Worm (Caenorhabditis elegans) whole organism, young adult: Measurements from ENCODE around the gene C28H8.5.

Experiments
- B0261.1 ChIP-seq: sonication (generic microtip); optimal IDR thresholded peaks from 2 replicates; lab custom pipeline; 2016; ENCODE audit warnings: mild to moderate bottlenecking, missing genetic modification characterization, moderate library complexity, missing compliant biosample characterization
- aptf-3 ChIP-seq: fragments of 200-800 bp; sonication (Bioruptor generic); IDR thresholded peaks from 2 replicates; pipeline ENCODE4 v1.3.6; 2022; ENCODE audit warnings: missing genetic modification characterization, missing compliant biosample characterization
- bed-2 ChIP-seq: fragments of 200-800 bp; sonication (Bioruptor generic); IDR thresholded peaks from 2 replicates; pipeline ENCODE4 v1.3.6; 2022; ENCODE audit warnings: missing genetic modification reagents, missing genetic modification characterization, missing compliant biosample characterization
- cebp-1 ChIP-seq, 2 experiments: fragments of 200-800 bp in 1 of 2; sonication (Bioruptor generic) in 1 of 2; sonication (generic microtip) in 1 of 2; IDR thresholded peaks in 1 of 2; optimal IDR thresholded peaks in 1 of 2; 2 replicates each; pipeline versions ENCODE4 v1.3.6 to Lab custom; 2017 to 2022; ENCODE audit warnings: missing compliant biosample characterization in 2 of 2, missing genetic modification characterization in 2 of 2, mild to moderate bottlenecking in 1 of 2, missing genetic modification reagents in 1 of 2, moderate library complexity in 1 of 2
- efl-1 ChIP-seq: fragments of 150-350 bp; optimal IDR thresholded peaks from 2 replicates; lab custom pipeline; 2014; ENCODE audit warnings: missing biosample characterization, missing genetic modification reagents, missing genetic modification characterization
- gei-17 ChIP-seq: fragments of 200-800 bp; sonication (Bioruptor generic); optimal IDR thresholded peaks from 2 replicates; lab custom pipeline; 2018; ENCODE audit warnings: mild to moderate bottlenecking, missing genetic modification characterization, missing compliant biosample characterization
- unc-62 ChIP-seq: fragments of 150-350 bp; optimal IDR thresholded peaks from 2 replicates; lab custom pipeline; 2014; ENCODE audit warnings: missing biosample characterization, missing genetic modification reagents, missing genetic modification characterization

- TF ChIP-seq gei-17 (GFP tag; lab: Kevin White, UChicago) (no peak), B0261.1 (tag; lab: Kevin White, UChicago) (no peak), unc-62 (GFP tag; lab: Kevin White, UChicago) (no peak), cebp-1 (GFP tag; IDR thresholded peaks at IDR 0.05; lab: Robert Waterston, UW) (no peak), cebp-1 (tag; optimal IDR thresholded peaks at IDR 0.05; lab: Kevin White, UChicago) (no peak), efl-1 (no peak), aptf-3 (GFP tag; lab: Robert Waterston, UW) (no peak), bed-2 (GFP tag; lab: Robert Waterston, UW) (no peak)
Observed at ce11 chrIII:5843662-5844061, 40.4 kb upstream of the C28H8.5 start.
